Fruit fly (Drosophila melanogaster) whole organism, adult: Measurements from ENCODE around the gene Muc26B.

Experiments used
- CG14711 ChIP-seq: fragments of 200-800 bp; sonication (Bioruptor generic); optimal IDR thresholded peaks from 2 replicates; lab custom pipeline; 2018; ENCODE audit warnings: missing biosample characterization, mild to moderate bottlenecking, missing genetic modification characterization, moderate library complexity
- CG1620 ChIP-seq: fragments of 200-800 bp; sonication (Bioruptor generic); optimal IDR thresholded peaks from 2 replicates; lab custom pipeline; 2016; ENCODE audit warnings: missing biosample characterization, missing genetic modification characterization
- CG7045 ChIP-seq: fragments of 200-800 bp; sonication (Bioruptor generic); optimal IDR thresholded peaks from 2 replicates; lab custom pipeline; 2017; ENCODE audit warnings: missing biosample characterization, mild to moderate bottlenecking, missing genetic modification characterization
- CG7101 ChIP-seq: fragments of 200-800 bp; sonication (Bioruptor generic); optimal IDR thresholded peaks from 2 replicates; lab custom pipeline; 2018; ENCODE audit warnings: missing biosample characterization, mild to moderate bottlenecking, missing genetic modification characterization, moderate library complexity
- Crg-1 ChIP-seq: fragments of 200-800 bp; sonication (Bioruptor generic); optimal IDR thresholded peaks from 2 replicates; lab custom pipeline; 2016; ENCODE audit warnings: missing biosample characterization, missing genetic modification characterization
- Hr96 ChIP-seq: fragments of 200-800 bp; sonication (Bioruptor generic); optimal IDR thresholded peaks from 2 replicates; lab custom pipeline; 2016; ENCODE audit warnings: missing biosample characterization, missing genetic modification characterization
- Mnt ChIP-seq: fragments of 200-800 bp; sonication (Bioruptor generic); optimal IDR thresholded peaks from 2 replicates; lab custom pipeline; 2016; ENCODE audit warnings: missing biosample characterization, mild to moderate bottlenecking, missing genetic modification characterization
- cic ChIP-seq: fragments of 200-800 bp; sonication (Bioruptor generic); optimal IDR thresholded peaks from 2 replicates; lab custom pipeline; 2017; ENCODE audit warnings: missing biosample characterization, mild to moderate bottlenecking, missing genetic modification characterization, moderate library complexity
- kay ChIP-seq: fragments of 200-800 bp; sonication (Bioruptor generic); peaks from one replicate; lab custom pipeline; 2016; ENCODE audit warnings: missing biosample characterization, missing genetic modification characterization, borderline replicate concordance
- ovo ChIP-seq: fragments of 200-800 bp; sonication (Bioruptor generic); optimal IDR thresholded peaks from 2 replicates; lab custom pipeline; 2016; ENCODE audit warnings: missing biosample characterization, missing genetic modification characterization
- toe ChIP-seq: fragments of 200-800 bp; sonication (Bioruptor generic); optimal IDR thresholded peaks from 2 replicates; lab custom pipeline; 2016; ENCODE audit warnings: missing biosample characterization, missing genetic modification characterization

- TF ChIP-seq CG14711 (tag; lab: Kevin White, UChicago) (no peak), cic (GFP tag; lab: Kevin White, UChicago) (no peak), toe (GFP tag; lab: Kevin White, UChicago) (no peak), kay (GFP tag; lab: Kevin White, UChicago) (no peak), ovo (no peak), CG7045 (no peak), CG1620 (GFP tag; lab: Kevin White, UChicago) (no peak), Crg-1 (GFP tag; lab: Kevin White, UChicago) (no peak), Hr96 (no peak), Mnt (GFP tag; lab: Kevin White, UChicago) (no peak), CG7101 (no peak)
Observed at dm6 chr2L:6160100-6160499, 8.3 kb downstream of the Muc26B start, which contains the start of gene CG13989.
